Worm (Caenorhabditis elegans): ENCODE results near the gene fars-2.

Gene fars-2

DNA sequence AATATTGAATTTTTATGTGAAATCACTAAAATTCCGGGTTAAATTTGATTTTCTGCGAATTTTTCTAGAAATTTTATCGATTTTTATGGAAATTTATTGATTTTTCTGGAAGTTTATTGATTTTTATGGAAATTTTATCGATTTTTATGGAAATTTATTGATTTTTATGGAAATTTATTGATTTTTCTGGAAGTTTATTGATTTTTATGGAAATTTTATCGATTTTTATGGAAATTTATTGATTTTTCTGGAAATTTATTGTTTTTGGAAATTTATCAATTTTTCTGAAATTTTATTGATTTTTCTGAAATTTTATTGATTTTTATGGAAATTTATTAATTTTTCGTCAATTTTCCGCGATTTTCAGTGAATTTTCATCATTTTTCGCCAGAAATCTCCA is 2.2 kb upstream of the fars-2 start:
- TF ChIP-seq ceh-28 (tag; optimal IDR thresholded peaks at IDR 0.05) = peak; percentile 3

DNA sequence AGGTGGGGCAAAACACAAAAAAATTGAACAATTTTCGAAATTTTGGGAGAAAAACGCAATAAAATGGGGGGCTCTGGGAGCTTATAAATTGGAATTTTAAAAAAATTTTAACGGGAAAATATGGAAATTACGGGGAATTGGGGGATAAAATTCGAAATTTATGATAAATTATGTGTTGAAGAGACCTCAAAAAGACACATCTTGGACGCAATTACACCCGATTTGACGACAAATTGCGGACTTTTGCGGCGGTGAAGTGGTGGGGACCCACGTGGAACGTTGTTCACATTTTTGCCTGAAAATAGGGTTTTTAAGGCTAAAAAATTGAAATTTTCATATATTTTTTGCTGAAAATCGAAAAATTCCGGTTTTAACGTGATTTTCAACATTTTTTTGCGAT is 1.6 kb upstream of the fars-2 start:
- no peak for TF ChIP-seq ceh-32 (tag; optimal IDR thresholded peaks at IDR 0.05; ENCODE audit: poor library complexity)
- TF ChIP-seq ZK546.5 (tag; optimal IDR thresholded peaks at IDR 0.05) = no peak
- no peak for TF ChIP-seq gei-8 (GFP tag; optimal IDR thresholded peaks at IDR 0.05)
- TF ChIP-seq zfp-3 (GFP tag; conservative IDR thresholded peaks at IDR 0.05) = no peak
- no peak for TF ChIP-seq ces-1 (GFP tag; optimal IDR thresholded peaks at IDR 0.05)
- TF ChIP-seq unc-130 (GFP tag; optimal IDR thresholded peaks at IDR 0.05) = no peak
- TF ChIP-seq egl-43 (GFP tag; IDR thresholded peaks at IDR 0.05) = no peak
- no peak for TF ChIP-seq lin-29 (GFP tag; IDR thresholded peaks at IDR 0.05)
- TF ChIP-seq lsy-2 (tag; optimal IDR thresholded peaks at IDR 0.05) = peak in 1 of 2 experiments; percentile 35
- TF ChIP-seq lim-7 (GFP tag; IDR thresholded peaks at IDR 0.05) = no peak
- peak in 1 of 2 experiments; percentile 48 for TF ChIP-seq mdl-1 (tag; optimal IDR thresholded peaks at IDR 0.05)
- TF ChIP-seq duxl-1 (tag; optimal IDR thresholded peaks at IDR 0.05; ENCODE audit: poor library complexity) = no peak
- TF ChIP-seq lin-39 (tag; optimal IDR thresholded peaks at IDR 0.05) = no peak
- no peak for TF ChIP-seq egl-27 (tag; optimal IDR thresholded peaks at IDR 0.05)
- TF ChIP-seq nhr-76 (tag; optimal IDR thresholded peaks at IDR 0.05) = no peak
- no peak for TF ChIP-seq ama-1 (optimal IDR thresholded peaks at IDR 0.05)
- no peak for TF ChIP-seq snpc-4 (tag; optimal IDR thresholded peaks at IDR 0.05)
- TF ChIP-seq hmg-1.1 (GFP tag; IDR thresholded peaks at IDR 0.05) = peak; percentile 42; the same call in 1 of the 2 replicates
- no peak for TF ChIP-seq F10B5.3 (tag; optimal IDR thresholded peaks at IDR 0.05)
- no peak for TF ChIP-seq F49E8.2 (tag; optimal IDR thresholded peaks at IDR 0.05; ENCODE audit: borderline replicate concordance)
- TF ChIP-seq mxl-3 (GFP tag; optimal IDR thresholded peaks at IDR 0.05) = peak; percentile 35
- TF ChIP-seq nhr-28 (tag; optimal IDR thresholded peaks at IDR 0.05) = no peak
- TF ChIP-seq nhr-10 (tag; optimal IDR thresholded peaks at IDR 0.05) = no peak
- no peak for TF ChIP-seq Y75B8A.6 (GFP tag; IDR thresholded peaks at IDR 0.05)
- TF ChIP-seq ceh-20 (GFP tag; IDR thresholded peaks at IDR 0.05) = no peak
- TF ChIP-seq mdt-29 (GFP tag; IDR thresholded peaks at IDR 0.05) = no peak
- no peak for TF ChIP-seq hif-1 (tag; optimal IDR thresholded peaks at IDR 0.05)
- TF ChIP-seq lin-13 (GFP tag; optimal IDR thresholded peaks at IDR 0.05) = no peak
- no peak for TF ChIP-seq nhr-11 (tag; optimal IDR thresholded peaks at IDR 0.05)
- TF ChIP-seq set-16 (GFP tag; IDR thresholded peaks at IDR 0.05) = no peak
- peak; percentile 49 for TF ChIP-seq mes-2 (tag; optimal IDR thresholded peaks at IDR 0.05; ENCODE audit: poor library complexity, severe bottlenecking)
- TF ChIP-seq ceh-82 (tag; optimal IDR thresholded peaks at IDR 0.05) = no peak
- TF ChIP-seq daf-19 (GFP tag; conservative IDR thresholded peaks at IDR 0.05) = no peak
- TF ChIP-seq hlh-11 (tag; optimal IDR thresholded peaks at IDR 0.05) = no peak
- TF ChIP-seq zip-2 (tag; optimal IDR thresholded peaks at IDR 0.05) = no peak
- no peak for TF ChIP-seq fos-1 (tag; optimal IDR thresholded peaks at IDR 0.05)
- no peak for TF ChIP-seq cey-2 (tag; optimal IDR thresholded peaks at IDR 0.05; ENCODE audit: borderline replicate concordance, insufficient read depth)
- TF ChIP-seq nhr-42 (GFP tag; IDR thresholded peaks at IDR 0.05) = no peak
- no peak for TF ChIP-seq daf-16 (GFP tag; optimal IDR thresholded peaks at IDR 0.05)
- no peak for TF ChIP-seq daf-16 (tag; optimal IDR thresholded peaks at IDR 0.05)

DNA sequence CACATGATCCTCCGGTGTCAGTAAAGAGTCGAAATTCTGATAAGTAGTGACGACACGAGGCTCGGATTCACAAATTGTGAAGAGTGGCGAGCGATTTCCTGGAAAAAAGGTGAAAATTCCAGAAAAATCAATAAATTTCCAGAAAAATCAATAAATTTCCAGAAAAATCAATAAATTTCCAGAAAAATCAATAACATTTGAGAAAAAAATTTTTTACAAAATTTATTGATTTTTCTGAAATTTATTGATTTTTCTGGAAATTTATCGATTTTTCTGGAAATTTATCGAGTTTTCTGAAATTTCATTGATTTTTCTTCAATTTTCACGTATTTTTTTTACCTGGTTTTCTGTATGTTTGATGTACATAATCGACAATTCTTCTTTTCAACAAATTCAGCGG is 1.2 kb downstream of the fars-2 start:
- TF ChIP-seq unc-39 (tag; optimal IDR thresholded peaks at IDR 0.05) (no peak), ceh-28 (tag; optimal IDR thresholded peaks at IDR 0.05) (peak; percentile 77), dpl-1 (GFP tag; optimal IDR thresholded peaks at IDR 0.05) (no peak), unc-62 (GFP tag; optimal IDR thresholded peaks at IDR 0.05 in 1 of 2) (peak in 1 of 2 experiments; percentile 44), unc-62 (tag; optimal IDR thresholded peaks at IDR 0.05) (no peak)

All from whole organism, L4 larva.